Fruit fly (Drosophila melanogaster) whole organism, embryonic: ENCODE data around the gene CG5235.
A peak's percentile ranks its signal among the peaks of the same experiment; 100 is the strongest.

ENCODE experiments used
- ATbp ChIP-seq: fragments of 200-800 bp; sonication (Bioruptor generic); optimal IDR thresholded peaks from 2 replicates; lab custom pipeline; 2017; ENCODE audit warnings: missing biosample characterization, mild to moderate bottlenecking, missing genetic modification characterization, missing genetic modification reagents
- Atf6 ChIP-seq: fragments of 200-800 bp; sonication (Bioruptor generic); IDR thresholded peaks from 2 replicates; pipeline ENCODE4 v1.3.6; 2022; ENCODE audit warnings: missing biosample characterization, missing genetic modification characterization
- BtbVII ChIP-seq: fragments of 200-800 bp; sonication (Bioruptor generic); optimal IDR thresholded peaks from 3 replicates; lab custom pipeline; 2017; ENCODE audit warnings: missing biosample characterization, mild to moderate bottlenecking, missing genetic modification characterization
- CG10654 ChIP-seq: fragments of 200-800 bp; sonication (Bioruptor generic); optimal IDR thresholded peaks from 2 replicates; lab custom pipeline; 2016; ENCODE audit warnings: missing biosample characterization, missing genetic modification characterization
- CG11247 ChIP-seq: fragments of 200-800 bp; sonication (Bioruptor generic); IDR thresholded peaks from 2 replicates; pipeline ENCODE4 v1.3.6; 2022; ENCODE audit warnings: missing biosample characterization, missing genetic modification characterization
- CG12104 ChIP-seq: fragments of 200-800 bp; sonication (Bioruptor generic); optimal IDR thresholded peaks from 3 replicates; lab custom pipeline; 2016; ENCODE audit warnings: missing biosample characterization, missing genetic modification characterization
- CG12299 ChIP-seq: fragments of 200-800 bp; sonication (Bioruptor generic); optimal IDR thresholded peaks from 2 replicates; lab custom pipeline; 2018; ENCODE audit warnings: missing biosample characterization, mild to moderate bottlenecking, missing genetic modification characterization
- CG12659 ChIP-seq: fragments of 200-800 bp; sonication (Bioruptor generic); optimal IDR thresholded peaks from 3 replicates; lab custom pipeline; 2017; ENCODE audit warnings: mild to moderate bottlenecking, missing biosample characterization, missing genetic modification reagents, missing genetic modification characterization
- CG13296 ChIP-seq: fragments of 200-800 bp; sonication (Bioruptor generic); optimal IDR thresholded peaks from 3 replicates; lab custom pipeline; 2018; ENCODE audit warnings: missing biosample characterization, mild to moderate bottlenecking, missing genetic modification characterization
- CG15479 ChIP-seq: fragments of 200-800 bp; sonication (Bioruptor generic); optimal IDR thresholded peaks from 3 replicates; lab custom pipeline; 2019; ENCODE audit warnings: missing biosample characterization, mild to moderate bottlenecking, missing genetic modification characterization, moderate library complexity
- CG1602 ChIP-seq: fragments of 200-800 bp; sonication (Bioruptor generic); optimal IDR thresholded peaks from 3 replicates; lab custom pipeline; 2016; ENCODE audit warnings: missing biosample characterization, missing genetic modification characterization
- CG17328 ChIP-seq: fragments of 200-800 bp; sonication (Bioruptor generic); IDR thresholded peaks from 2 replicates; pipeline ENCODE4 v1.3.6; 2022; ENCODE audit warnings: missing biosample characterization, missing genetic modification characterization
- CG17359 ChIP-seq: fragments of 200-800 bp; sonication (Bioruptor generic); optimal IDR thresholded peaks from 3 replicates; lab custom pipeline; 2018; ENCODE audit warnings: missing biosample characterization, mild to moderate bottlenecking, missing genetic modification characterization, moderate library complexity
- CG17385 ChIP-seq: fragments of 200-800 bp; sonication (Bioruptor generic); optimal IDR thresholded peaks from 3 replicates; lab custom pipeline; 2018; ENCODE audit warnings: missing biosample characterization, mild to moderate bottlenecking, missing genetic modification characterization
- CG18599 ChIP-seq: fragments of 200-800 bp; sonication (Bioruptor generic); optimal IDR thresholded peaks from 3 replicates; lab custom pipeline; 2017; ENCODE audit warnings: missing biosample characterization, missing genetic modification characterization, mild to moderate bottlenecking, moderate library complexity, missing genetic modification reagents
- CG2199 ChIP-seq: fragments of 200-800 bp; sonication (Bioruptor generic); IDR thresholded peaks from 3 replicates; pipeline ENCODE4 v1.3.6; 2022; ENCODE audit warnings: missing biosample characterization, missing genetic modification characterization
- CG2712 ChIP-seq: fragments of 200-800 bp; optimal IDR thresholded peaks from 3 replicates; lab custom pipeline; 2019; ENCODE audit warnings: missing biosample characterization, mild to moderate bottlenecking, missing genetic modification characterization, moderate library complexity
- CG3407 ChIP-seq: fragments of 200-800 bp; sonication (Bioruptor generic); optimal IDR thresholded peaks from 2 replicates; lab custom pipeline; 2018; ENCODE audit warnings: missing biosample characterization, mild to moderate bottlenecking, missing genetic modification characterization
- CG4424 ChIP-seq: fragments of 200-800 bp; sonication (Bioruptor generic); optimal IDR thresholded peaks from 3 replicates; lab custom pipeline; 2016; ENCODE audit warnings: missing biosample characterization, missing genetic modification characterization
- CG4820 ChIP-seq: fragments of 200-800 bp; sonication (Bioruptor generic); optimal IDR thresholded peaks from 3 replicates; lab custom pipeline; 2016; ENCODE audit warnings: missing biosample characterization, missing genetic modification characterization
- CG6813 ChIP-seq: fragments of 200-800 bp; sonication (Bioruptor generic); optimal IDR thresholded peaks from 2 replicates; lab custom pipeline; 2017; ENCODE audit warnings: missing biosample characterization, missing genetic modification characterization, mild to moderate bottlenecking, moderate library complexity, missing genetic modification reagents
- CG7839 ChIP-seq: fragments of 200-800 bp; sonication (Bioruptor generic); optimal IDR thresholded peaks from 3 replicates; lab custom pipeline; 2018; ENCODE audit warnings: missing biosample characterization, mild to moderate bottlenecking, missing genetic modification characterization, moderate library complexity
- D19B ChIP-seq: fragments of 200-800 bp; sonication (Bioruptor generic); optimal IDR thresholded peaks from 2 replicates; lab custom pipeline; 2017; ENCODE audit warnings: missing biosample characterization, mild to moderate bottlenecking, missing genetic modification characterization
- E2f1 ChIP-seq: fragments of 200-800 bp; sonication (Bioruptor generic); IDR thresholded peaks from 2 replicates; pipeline ENCODE4 v1.3.6; 2022; ENCODE audit warnings: missing biosample characterization, missing genetic modification characterization
- Ets97D ChIP-seq: fragments of 200-800 bp; sonication (Bioruptor generic); optimal IDR thresholded peaks from 3 replicates; lab custom pipeline; 2016; ENCODE audit warnings: missing biosample characterization, missing genetic modification characterization
- HLH3B ChIP-seq: fragments of 200-800 bp; sonication (Bioruptor generic); IDR thresholded peaks from 2 replicates; pipeline ENCODE4 v1.3.6; 2022; ENCODE audit warnings: missing biosample characterization, missing genetic modification characterization
- Hr3 ChIP-seq: fragments of 200-800 bp; sonication (Bioruptor generic); optimal IDR thresholded peaks from 3 replicates; lab custom pipeline; 2016; ENCODE audit warnings: missing biosample characterization, missing genetic modification characterization
- Lhr ChIP-seq: fragments of 200-800 bp; sonication (Bioruptor generic); optimal IDR thresholded peaks from 3 replicates; lab custom pipeline; 2017; ENCODE audit warnings: mild to moderate bottlenecking, missing biosample characterization, missing genetic modification reagents, missing genetic modification characterization
- Oaz ChIP-seq: fragments of 200-800 bp; sonication (Bioruptor generic); IDR thresholded peaks from 2 replicates; pipeline ENCODE4 v1.3.6; 2022; ENCODE audit warnings: missing biosample characterization, missing genetic modification characterization
- Oli ChIP-seq: fragments of 200-800 bp; sonication (Bioruptor generic); optimal IDR thresholded peaks from 2 replicates; lab custom pipeline; 2018; ENCODE audit warnings: missing biosample characterization, mild to moderate bottlenecking, missing genetic modification characterization, moderate library complexity
- Rfx ChIP-seq: fragments of 200-800 bp; sonication (Bioruptor generic); IDR thresholded peaks from 2 replicates; pipeline ENCODE4 v1.3.6; 2022; ENCODE audit warnings: missing biosample characterization, missing genetic modification characterization
- bsh ChIP-seq, 2 experiments: fragments of 200-800 bp; sonication (Bioruptor generic); optimal IDR thresholded peaks; 2 replicates each; lab custom pipeline; 2017 to 2018; ENCODE audit warnings: mild to moderate bottlenecking in 2 of 2, missing biosample characterization in 2 of 2, missing genetic modification characterization in 2 of 2, moderate library complexity in 1 of 2
- chinmo ChIP-seq: fragments of 200-800 bp; sonication (Bioruptor generic); IDR thresholded peaks from 4 replicates; pipeline ENCODE4 v1.3.6; 2022; ENCODE audit warnings: missing biosample characterization, missing genetic modification characterization; ENCODE audit not compliant: partially characterized antibody
- dimm ChIP-seq: fragments of 200-800 bp; sonication (Bioruptor generic); IDR thresholded peaks from 2 replicates; pipeline ENCODE4 v1.3.6; 2022; ENCODE audit warnings: missing biosample characterization, missing genetic modification characterization
- dpn ChIP-seq, 2 experiments: fragments of 200-800 bp; sonication (Bioruptor generic); optimal IDR thresholded peaks; 3 replicates each; lab custom pipeline; 2016; ENCODE audit warnings: missing biosample characterization in 2 of 2, missing genetic modification characterization in 2 of 2
- hkb ChIP-seq, 2 experiments: fragments of 200-800 bp in 1 of 2; fragments of >200 bp in 1 of 2; sonication (Bioruptor generic) in 1 of 2; IDR thresholded peaks in 1 of 2; optimal IDR thresholded peaks in 1 of 2; 2 replicates each; pipeline versions ENCODE4 v1.3.6 to Lab custom; 2017 to 2022; ENCODE audit warnings: missing biosample characterization in 1 of 2, missing genetic modification characterization in 1 of 2
- lab ChIP-seq: fragments of 200-800 bp; sonication (Bioruptor generic); optimal IDR thresholded peaks from 3 replicates; lab custom pipeline; 2017; ENCODE audit warnings: missing biosample characterization, missing genetic modification characterization, mild to moderate bottlenecking, moderate library complexity, missing genetic modification reagents
- lmd ChIP-seq: fragments of 200-800 bp; sonication (Bioruptor generic); IDR thresholded peaks from 2 replicates; pipeline ENCODE4 v1.3.6; 2022; ENCODE audit warnings: missing biosample characterization, missing genetic modification characterization
- nerfin-1 ChIP-seq: fragments of 200-800 bp; sonication (Bioruptor generic); optimal IDR thresholded peaks from 3 replicates; lab custom pipeline; 2019; ENCODE audit warnings: missing biosample characterization, mild to moderate bottlenecking, missing genetic modification characterization, moderate library complexity
- prd ChIP-seq, 3 experiments: fragments of >200 bp in 2 of 3; fragments of 200-800 bp in 1 of 3; sonication (Bioruptor generic) in 1 of 3; optimal IDR thresholded peaks in 2 of 3; IDR thresholded peaks in 1 of 3; 2 replicates in 2 of 3; 3 replicates in 1 of 3; pipeline versions ENCODE4 v1.3.6 to Lab custom; 2017 to 2022; ENCODE audit warnings: missing biosample characterization in 1 of 3, missing genetic modification characterization in 1 of 3
- pum ChIP-seq: fragments of 200-800 bp; sonication (Bioruptor generic); optimal IDR thresholded peaks from 2 replicates; lab custom pipeline; 2016; ENCODE audit warnings: missing biosample characterization, missing genetic modification characterization
- row ChIP-seq: fragments of 200-800 bp; sonication (Bioruptor generic); IDR thresholded peaks from 3 replicates; pipeline ENCODE4 v1.3.6; 2022; ENCODE audit warnings: missing biosample characterization, missing genetic modification characterization
- sens ChIP-seq: fragments of 200-800 bp; sonication (Bioruptor generic); peaks from one replicate; lab custom pipeline; 2016; ENCODE audit warnings: missing biosample characterization, missing genetic modification characterization
- so ChIP-seq: fragments of 200-800 bp; sonication (Bioruptor generic); IDR thresholded peaks from 3 replicates; pipeline ENCODE4 v1.3.6; 2022; ENCODE audit warnings: missing biosample characterization, missing genetic modification characterization
- sqz ChIP-seq: fragments of 200-800 bp; sonication (Bioruptor generic); optimal IDR thresholded peaks from 3 replicates; lab custom pipeline; 2018; ENCODE audit warnings: missing biosample characterization, mild to moderate bottlenecking, missing genetic modification characterization
- stc ChIP-seq: fragments of 200-800 bp; sonication (Bioruptor generic); IDR thresholded peaks from 2 replicates; pipeline ENCODE4 v1.3.6; 2022; ENCODE audit warnings: missing biosample characterization, missing genetic modification characterization
- ttk ChIP-seq: fragments of 200-800 bp; sonication (Bioruptor generic); IDR thresholded peaks from 2 replicates; pipeline ENCODE4 v2.1.2; 2022; ENCODE audit warnings: missing biosample characterization, missing genetic modification characterization

CG5235 gene

DNA sequence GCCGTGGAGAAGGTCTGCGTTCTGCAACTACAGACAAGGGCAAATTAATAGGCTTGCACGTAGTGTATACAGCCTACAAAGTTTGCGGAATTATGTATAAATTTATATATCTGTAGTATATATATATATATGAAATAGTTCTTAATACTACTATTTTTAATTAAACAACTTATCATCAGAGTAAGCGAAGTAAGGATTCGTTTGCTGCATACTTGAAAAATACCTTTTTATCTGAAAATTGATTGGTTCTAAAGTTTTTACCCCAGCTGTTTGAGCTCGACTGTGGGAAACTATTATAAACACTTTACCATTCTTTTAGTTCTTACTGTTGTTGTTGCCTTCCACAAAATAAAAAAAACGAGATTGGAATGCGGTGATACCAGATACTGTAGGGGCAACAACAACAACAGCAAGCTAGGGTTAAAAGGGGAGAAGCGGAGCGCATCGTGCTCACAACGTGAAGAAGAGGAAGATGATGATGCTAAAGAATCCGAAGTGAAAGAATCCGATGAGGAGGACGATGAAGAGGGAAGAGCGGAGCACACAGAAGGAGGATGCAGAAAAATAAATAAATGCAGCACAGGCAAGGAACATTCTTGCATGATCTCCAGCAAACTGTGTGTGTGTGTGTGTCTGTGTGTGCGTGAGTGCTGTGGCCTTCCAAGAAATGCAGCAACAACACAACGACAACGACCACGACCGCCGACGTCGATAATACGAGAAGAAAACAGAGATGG lies 47.0 kb downstream of the CG5235 start (continued):
- TF ChIP-seq hkb (optimal IDR thresholded peaks at IDR 0.05; lab: Kevin White, UChicago): no peak
- TF ChIP-seq hkb (GFP tag; IDR thresholded peaks at IDR 0.05; lab: Robert Waterston, UW): peak; percentile 69
- peak; percentile 3 for TF ChIP-seq CG18599 (GFP tag; lab: Kevin White, UChicago)
- peak; percentile 50 for TF ChIP-seq lab
- TF ChIP-seq CG11247 (GFP tag; lab: Robert Waterston, UW): no peak
- TF ChIP-seq Oli: peak; percentile 69
- TF ChIP-seq BtbVII (GFP tag; lab: Kevin White, UChicago): peak; percentile 66
- TF ChIP-seq CG2199 (GFP tag; lab: Robert Waterston, UW): peak; percentile 8; the same call in 1 of the 3 replicates
- no peak; the same call in 1 of the 2 replicates for TF ChIP-seq CG17328 (GFP tag; lab: Robert Waterston, UW)
- 0 out of 4 replicates have a peak, but pooled peaks have one; percentile 46 for TF ChIP-seq chinmo (GFP tag; lab: Robert Waterston, UW)
- TF ChIP-seq CG1602: peak; percentile 6
- no peak for TF ChIP-seq Hr3
- peak; percentile 44; the same call in 1 of the 2 replicates for TF ChIP-seq E2f1 (GFP tag; lab: Robert Waterston, UW)
- peak; percentile 35; the same call in 1 of the 2 replicates for TF ChIP-seq Rfx
- TF ChIP-seq Oaz: no peak
- TF ChIP-seq CG12104 (GFP tag; lab: Kevin White, UChicago): peak; percentile 20
- TF ChIP-seq D19B (GFP tag; lab: Kevin White, UChicago): no peak
- TF ChIP-seq sqz (GFP tag; lab: Kevin White, UChicago): peak; percentile 96
- peak; percentile 13 for TF ChIP-seq CG10654 (GFP tag; lab: Kevin White, UChicago)
- peak; percentile 62 for TF ChIP-seq sens (GFP tag; lab: Kevin White, UChicago)
- peak; percentile 19 for TF ChIP-seq ATbp (GFP tag; lab: Kevin White, UChicago)
- no peak for TF ChIP-seq Lhr
- TF ChIP-seq CG12299: peak; percentile 7
- no peak for TF ChIP-seq dimm (GFP tag; lab: Robert Waterston, UW)
- peak; percentile 81 for TF ChIP-seq CG2712 (tag; lab: Kevin White, UChicago)
- peak; percentile 79 for TF ChIP-seq CG17385
- TF ChIP-seq nerfin-1 (tag; lab: Kevin White, UChicago): peak; percentile 29
- peak; percentile 34 for TF ChIP-seq CG4424 (GFP tag; lab: Kevin White, UChicago)
- TF ChIP-seq prd (optimal IDR thresholded peaks at IDR 0.05; lab: Kevin White, UChicago): no peak
- peak; percentile 52; the same call in 1 of the 3 replicates for TF ChIP-seq prd (GFP tag; IDR thresholded peaks at IDR 0.05; lab: Robert Waterston, UW)
- peak; percentile 50 for TF ChIP-seq CG12659
- TF ChIP-seq HLH3B: peak; percentile 30; the same call in 1 of the 2 replicates
- peak; percentile 42 for TF ChIP-seq CG13296
- TF ChIP-seq CG4820 (GFP tag; lab: Kevin White, UChicago): no peak
- 0 out of 2 replicates have a peak, but pooled peaks have one; percentile 33 for TF ChIP-seq stc (GFP tag; lab: Robert Waterston, UW)
- peak; percentile 9; the same call in 1 of the 2 replicates for TF ChIP-seq lmd (GFP tag; lab: Robert Waterston, UW)
- TF ChIP-seq Atf6 (GFP tag; lab: Robert Waterston, UW): 0 out of 2 replicates have a peak, but pooled peaks have one; percentile 15
- peak; percentile 48; the same call in 2 of the 3 replicates for TF ChIP-seq so (GFP tag; lab: Robert Waterston, UW)
- peak; percentile 44 for TF ChIP-seq CG15479 (GFP tag; lab: Kevin White, UChicago)
- TF ChIP-seq pum (GFP tag; lab: Kevin White, UChicago): no peak
- TF ChIP-seq bsh (GFP tag; optimal IDR thresholded peaks at IDR 0.05; lab: Kevin White, UChicago): peak; percentile 74 to 81
- TF ChIP-seq CG6813 (GFP tag; lab: Kevin White, UChicago): peak; percentile 50
- TF ChIP-seq Ets97D (GFP tag; lab: Kevin White, UChicago): no peak
- TF ChIP-seq CG7839: peak; percentile 64
- peak; percentile 41 for TF ChIP-seq CG17359 (tag; lab: Kevin White, UChicago)
- peak; percentile 48 for TF ChIP-seq CG3407 (GFP tag; lab: Kevin White, UChicago)
- TF ChIP-seq ttk (GFP tag; lab: Robert Waterston, UW): no peak
- TF ChIP-seq row (GFP tag; lab: Robert Waterston, UW): peak; percentile 71
- peak in 1 of 2 experiments; percentile 21 for TF ChIP-seq dpn (GFP tag; optimal IDR thresholded peaks at IDR 0.05; lab: Kevin White, UChicago)
